Worm (Caenorhabditis elegans): Measurements from ENCODE around the gene clec-210.

Gene clec-210

DNA sequence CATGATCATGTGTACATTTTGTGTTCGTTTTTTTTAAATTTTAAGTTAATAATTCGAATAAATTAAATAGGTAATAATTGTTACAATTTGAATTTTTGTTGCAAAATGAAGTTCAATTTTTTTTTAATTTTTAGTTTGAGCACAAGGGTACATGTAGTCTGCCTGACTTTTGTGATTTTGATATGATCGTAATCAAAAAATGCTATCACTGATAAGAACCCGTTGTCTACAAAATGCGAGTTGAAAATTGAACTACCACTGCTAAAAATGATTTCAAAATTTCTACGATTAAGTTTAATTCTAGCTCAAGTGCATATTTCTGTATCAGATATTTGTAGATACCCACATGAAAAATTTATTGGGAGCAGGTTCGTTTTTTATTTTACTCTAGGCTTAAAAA lies at the start of gene clec-210:
TSS of gene clec-210 (plus strand) at position 211 of the 400 bp plus-strand sequence.
- TF ChIP-seq T07F8.4 (tag; optimal IDR thresholded peaks at IDR 0.05) = no peak
- TF ChIP-seq nhr-80 (tag; optimal IDR thresholded peaks at IDR 0.05) = peak; percentile 33
- no peak for TF ChIP-seq C06A6.2 (GFP tag; conservative IDR thresholded peaks at IDR 0.05)
- no peak for TF ChIP-seq B0336.3 (GFP tag; IDR thresholded peaks at IDR 0.05)
- no peak for TF ChIP-seq tbp1 (GFP tag; optimal IDR thresholded peaks at IDR 0.05)
- TF ChIP-seq lir-1 (GFP tag; conservative IDR thresholded peaks at IDR 0.05) = no peak
- TF ChIP-seq efl-1 (GFP tag; optimal IDR thresholded peaks at IDR 0.05) = no peak
- no peak for TF ChIP-seq F23B12.7 (tag; optimal IDR thresholded peaks at IDR 0.05; ENCODE audit: insufficient read depth)

DNA sequence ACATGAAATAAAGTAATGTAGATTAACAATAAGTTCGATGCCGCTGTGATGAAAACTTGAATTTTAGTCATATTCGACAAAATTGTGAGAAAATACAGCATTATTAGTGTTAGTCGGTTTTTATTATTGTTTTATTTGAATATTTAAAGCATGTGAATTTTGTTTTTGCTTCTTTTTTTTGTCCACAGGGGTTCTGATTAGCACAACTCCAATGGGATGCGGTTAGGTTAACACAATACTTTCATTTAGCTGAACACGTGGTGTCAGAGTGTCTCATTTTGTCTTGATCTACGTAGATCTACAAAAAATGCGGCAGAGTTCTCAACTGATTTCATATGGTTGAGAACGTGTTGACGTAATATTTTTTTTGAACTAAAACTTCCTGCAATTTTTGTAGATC lies 49.1 kb upstream of the clec-210 start, which contains the start of gene str-40:
TSS of gene str-40 (minus strand) at position 101 of the 400 bp plus-strand sequence.
- TF ChIP-seq K12H6.12 (tag; optimal IDR thresholded peaks at IDR 0.05) (no peak), repo-1 (tag; optimal IDR thresholded peaks at IDR 0.05) (no peak), nhr-179 (tag; optimal IDR thresholded peaks at IDR 0.05) (no peak), him-1 (tag; optimal IDR thresholded peaks at IDR 0.05) (no peak), ceh-58 (GFP tag; IDR thresholded peaks at IDR 0.05) (no peak), hmg-1.2 (GFP tag; IDR thresholded peaks at IDR 0.05) (no peak), rec-8 (tag; optimal IDR thresholded peaks at IDR 0.05) (no peak), lin-26 (GFP tag; IDR thresholded peaks at IDR 0.05) (no peak), akir-1 (GFP tag; optimal IDR thresholded peaks at IDR 0.05) (no peak), sptf-2 (GFP tag; optimal IDR thresholded peaks at IDR 0.05) (no peak), K11D2.4 (GFP tag; IDR thresholded peaks at IDR 0.05) (no peak), F57A8.1 (GFP tag; optimal IDR thresholded peaks at IDR 0.05) (no peak), B0336.3 (GFP tag; IDR thresholded peaks at IDR 0.05) (no peak), egl-18 (GFP tag; IDR thresholded peaks at IDR 0.05) (no peak), athp-1 (tag; optimal IDR thresholded peaks at IDR 0.05) (no peak), lin-35 (GFP tag; optimal IDR thresholded peaks at IDR 0.05) (no peak), ekl-4 (GFP tag; IDR thresholded peaks at IDR 0.05) (no peak)

DNA sequence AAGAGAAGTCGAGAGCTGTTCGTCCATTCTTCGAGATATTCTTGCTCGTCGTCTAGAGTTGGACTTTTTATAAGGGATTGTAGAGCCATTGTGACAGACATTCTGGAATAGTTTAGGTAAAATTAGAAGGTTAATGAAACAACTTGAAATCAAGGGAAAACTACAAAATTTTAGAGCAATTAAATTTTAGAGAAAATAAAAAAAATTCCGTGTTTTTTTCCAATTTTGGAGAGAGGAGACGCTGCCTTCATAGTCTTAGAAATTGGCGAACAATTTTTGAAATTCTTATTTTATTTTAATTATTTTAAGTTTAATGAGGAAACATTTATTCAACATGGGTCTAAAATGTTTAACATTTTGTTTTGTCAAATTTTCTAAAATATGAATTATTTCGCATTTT lies 46.6 kb upstream of the clec-210 start, which contains the start of gene C50H11.13:
TSS of gene C50H11.13 (minus strand) at position 101 of the 400 bp plus-strand sequence.
- TF ChIP-seq lin-54 (GFP tag; optimal IDR thresholded peaks at IDR 0.05) = no peak
- TF ChIP-seq madf-10 (tag; optimal IDR thresholded peaks at IDR 0.05) = no peak
- no peak for TF ChIP-seq madf-3 (GFP tag; IDR thresholded peaks at IDR 0.05)
- TF ChIP-seq rpc-1 (optimal IDR thresholded peaks at IDR 0.05) = no peak
- TF ChIP-seq rpc-1 (tag; optimal IDR thresholded peaks at IDR 0.05) = no peak
- no peak for TF ChIP-seq repo-1 (tag; optimal IDR thresholded peaks at IDR 0.05)
- no peak for TF ChIP-seq F39B2.1 (GFP tag; IDR thresholded peaks at IDR 0.05)
- TF ChIP-seq let-526 (GFP tag; IDR thresholded peaks at IDR 0.05) = no peak
- TF ChIP-seq unc-130 (GFP tag; optimal IDR thresholded peaks at IDR 0.05) = no peak
- TF ChIP-seq ztf-22 (GFP tag; optimal IDR thresholded peaks at IDR 0.05) = no peak
- no peak for TF ChIP-seq snpc-4 (GFP tag; optimal IDR thresholded peaks at IDR 0.05)
- TF ChIP-seq snpc-4 (tag; optimal IDR thresholded peaks at IDR 0.05) = no peak
- no peak for TF ChIP-seq atf-7 (tag; optimal IDR thresholded peaks at IDR 0.05)
- no peak for TF ChIP-seq hlh-12 (tag; optimal IDR thresholded peaks at IDR 0.05)

DNA sequence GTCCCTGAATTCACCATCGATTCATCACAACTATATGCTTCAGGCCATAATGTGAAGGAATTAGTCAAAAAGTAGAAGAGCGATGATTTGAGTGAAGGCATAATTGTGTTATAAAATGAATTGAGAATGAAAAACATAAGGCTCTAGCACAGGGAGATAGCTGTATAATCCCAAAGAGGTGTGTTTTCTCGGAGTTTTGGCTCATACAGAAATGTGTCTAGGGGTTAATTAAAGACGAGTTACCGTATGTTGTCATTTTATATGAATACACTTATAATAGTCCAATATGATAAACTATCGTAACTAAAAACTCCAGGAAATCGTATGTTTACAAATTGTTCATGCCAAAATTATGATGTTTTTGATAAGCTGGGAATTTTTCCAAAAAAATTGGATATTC lies 37.4 kb upstream of the clec-210 start, which contains the start of gene srt-5:
TSS of gene srt-5 (minus strand) at position 101 of the 400 bp plus-strand sequence.
- TF ChIP-seq tlf-1 (GFP tag; optimal IDR thresholded peaks at IDR 0.05) (no peak), him-1 (tag; optimal IDR thresholded peaks at IDR 0.05) (no peak)

Data from whole organism, young adult.